Fruit fly (Drosophila melanogaster) Kc167 (cell line): ENCODE measurements around the gene CG13712.

Experiments
- Myc ChIP-seq: fragments of >200 bp; optimal IDR thresholded peaks from 2 replicates; lab custom pipeline; 2017; ENCODE audit warnings: missing external identifiers
- Sin3A ChIP-seq: fragments of >200 bp; optimal IDR thresholded peaks from 2 replicates; lab custom pipeline; 2018; ENCODE audit warnings: missing external identifiers
- h ChIP-seq: fragments of >200 bp; optimal IDR thresholded peaks from 3 replicates; lab custom pipeline; 2018; ENCODE audit warnings: missing external identifiers
- psq ChIP-seq: fragments of >200 bp; optimal IDR thresholded peaks from 2 replicates; lab custom pipeline; 2017; ENCODE audit warnings: missing external identifiers

- TF ChIP-seq Sin3A (lab: Kevin White, UChicago), result no peak
- no peak for TF ChIP-seq h (lab: Kevin White, UChicago)
- TF ChIP-seq Myc (lab: Kevin White, UChicago), result no peak
- TF ChIP-seq psq (lab: Kevin White, UChicago), result no peak
Observed at dm6 chr3L:4719743-4720142, 10.1 kb upstream of the CG13712 start.
